Worm (Caenorhabditis elegans) whole organism, midembryonic: Measurements from ENCODE around the gene srz-100.

ENCODE experiments used
- T22C8.4 ChIP-seq: fragments of 200-800 bp; sonication (Bioruptor generic); IDR thresholded peaks from 2 replicates; pipeline ENCODE4 v1.3.6; 2022; ENCODE audit warnings: missing genetic modification characterization, missing compliant biosample characterization
- cog-1 ChIP-seq: sonication (generic microtip); optimal IDR thresholded peaks from 2 replicates; lab custom pipeline; 2016; ENCODE audit warnings: missing genetic modification characterization, missing compliant biosample characterization
- flt-1 ChIP-seq: fragments of 200-800 bp; sonication (Bioruptor generic); IDR thresholded peaks from 2 replicates; pipeline ENCODE4 v1.3.6; 2022; ENCODE audit warnings: missing genetic modification characterization, missing compliant biosample characterization
- klf-2 ChIP-seq: fragments of 200-800 bp; sonication (Bioruptor generic); conservative IDR thresholded peaks from 2 replicates; pipeline ENCODE4 v1.3.6; 2022; ENCODE audit warnings: missing genetic modification reagents, missing genetic modification characterization, missing compliant biosample characterization
- med-1 ChIP-seq: sonication (generic microtip); optimal IDR thresholded peaks from 2 replicates; lab custom pipeline; 2017; ENCODE audit warnings: missing genetic modification characterization, mild to moderate bottlenecking, missing compliant biosample characterization, antibody characterized with exemption, missing genetic modification reagents; ENCODE audit not compliant: insufficient read depth
- ref-1 ChIP-seq: fragments of 200-800 bp; sonication (Bioruptor generic); conservative IDR thresholded peaks from 2 replicates; pipeline ENCODE4 v1.3.6; 2022; ENCODE audit warnings: missing genetic modification reagents, missing genetic modification characterization, missing compliant biosample characterization
- tab-1 ChIP-seq: fragments of 200-800 bp; sonication (Bioruptor generic); IDR thresholded peaks from 2 replicates; pipeline ENCODE4 v1.3.6; 2022; ENCODE audit warnings: missing genetic modification characterization, missing compliant biosample characterization
- ztf-23 ChIP-seq: fragments of 200-800 bp; sonication (Bioruptor generic); IDR thresholded peaks from 2 replicates; pipeline ENCODE4 v1.3.6; 2022; ENCODE audit warnings: missing genetic modification reagents, missing genetic modification characterization, missing compliant biosample characterization
- ztf-29 ChIP-seq: fragments of 200-800 bp; sonication (Bioruptor generic); IDR thresholded peaks from 2 replicates; pipeline ENCODE4 v1.3.6; 2022; ENCODE audit warnings: missing genetic modification reagents, missing genetic modification characterization, missing compliant biosample characterization

- TF ChIP-seq cog-1 (tag; lab: Kevin White, UChicago) = no peak
- no peak for TF ChIP-seq flt-1 (GFP tag; lab: Robert Waterston, UW)
- TF ChIP-seq ztf-23 = no peak
- no peak for TF ChIP-seq med-1 (GFP tag; lab: Kevin White, UChicago)
- no peak for TF ChIP-seq tab-1 (GFP tag; lab: Robert Waterston, UW)
- no peak for TF ChIP-seq ref-1 (GFP tag; lab: Robert Waterston, UW)
- TF ChIP-seq T22C8.4 (GFP tag; lab: Robert Waterston, UW) = no peak
- TF ChIP-seq klf-2 (GFP tag; lab: Robert Waterston, UW) = no peak
- TF ChIP-seq ztf-29 (GFP tag; lab: Robert Waterston, UW) = no peak
These were observed 37.2 kb upstream of the srz-100 start, which contains the start of gene srz-101 for ce11 chrV:16694538-16694937.
